Worm (Caenorhabditis elegans) whole organism, young adult: ENCODE measurements around the gene tig-3.

Experiments used
- B0019.2 ChIP-seq: fragments of 200-800 bp; sonication (Bioruptor generic); conservative IDR thresholded peaks from 2 replicates; pipeline ENCODE4 v1.3.6; 2022; ENCODE audit warnings: missing genetic modification reagents, missing genetic modification characterization, missing compliant biosample characterization
- F33H1.4 ChIP-seq: fragments of 200-800 bp; sonication (Bioruptor generic); IDR thresholded peaks from 2 replicates; pipeline ENCODE4 v1.3.6; 2022; ENCODE audit warnings: missing genetic modification reagents, missing genetic modification characterization, missing compliant biosample characterization
- F49E8.2 ChIP-seq: sonication (generic microtip); optimal IDR thresholded peaks from 3 replicates; lab custom pipeline; 2017; ENCODE audit warnings: missing genetic modification characterization, mild to moderate bottlenecking, missing compliant biosample characterization, antibody characterized with exemption, moderate library complexity; ENCODE audit not compliant: insufficient read depth
- cebp-2 ChIP-seq: fragments of 200-800 bp; sonication (Bioruptor generic); IDR thresholded peaks from 2 replicates; pipeline ENCODE4 v1.3.6; 2022; ENCODE audit warnings: missing genetic modification characterization, missing compliant biosample characterization
- lin-35 ChIP-seq, 3 experiments: fragments of 150-350 bp in 2 of 3; sonication (generic microtip) in 1 of 3; optimal IDR thresholded peaks; 2 replicates each; lab custom pipeline; 2014 to 2018; ENCODE audit warnings: missing biosample characterization in 3 of 3, missing genetic modification characterization in 3 of 3, missing genetic modification reagents in 3 of 3
- lsy-27 ChIP-seq: sonication (generic microtip); optimal IDR thresholded peaks from 2 replicates; lab custom pipeline; 2017; ENCODE audit warnings: missing genetic modification characterization, mild to moderate bottlenecking, missing compliant biosample characterization, antibody characterized with exemption, missing genotype, borderline replicate concordance; ENCODE audit not compliant: insufficient read depth
- mxl-1 ChIP-seq: sonication (generic microtip); optimal IDR thresholded peaks from 2 replicates; lab custom pipeline; 2016; ENCODE audit warnings: missing genetic modification characterization, missing compliant biosample characterization
- rcor-1 ChIP-seq: fragments of 200-800 bp; sonication (Bioruptor generic); IDR thresholded peaks from 2 replicates; pipeline ENCODE4 v1.3.6; 2022; ENCODE audit warnings: missing genetic modification reagents, missing genetic modification characterization, missing compliant biosample characterization
- tbx-9 ChIP-seq: sonication (generic microtip); optimal IDR thresholded peaks from 2 replicates; lab custom pipeline; 2016; ENCODE audit warnings: borderline replicate concordance, missing genetic modification characterization, inconsistent platforms, missing compliant biosample characterization

ce11 chrII:15265469-15265868 lies 13.9 kb upstream of the tig-3 start:
- TF ChIP-seq F49E8.2 (tag; lab: Kevin White, UChicago): no peak
- TF ChIP-seq tbx-9 (tag; lab: Kevin White, UChicago): no peak
- TF ChIP-seq lsy-27 (tag; lab: Kevin White, UChicago): no peak
- no peak for TF ChIP-seq mxl-1 (tag; lab: Kevin White, UChicago)
- no peak for TF ChIP-seq cebp-2 (GFP tag; lab: Robert Waterston, UW)
- TF ChIP-seq rcor-1 (GFP tag; lab: Robert Waterston, UW): no peak
- TF ChIP-seq F33H1.4 (GFP tag; lab: Robert Waterston, UW): no peak
- TF ChIP-seq lin-35 (GFP tag; optimal IDR thresholded peaks at IDR 0.05; lab: Kevin White, UChicago): no peak
- no peak for TF ChIP-seq B0019.2 (GFP tag; lab: Robert Waterston, UW)
